Fruit fly (Drosophila melanogaster) whole organism, prepupa: ENCODE data around the gene CG32354.

Experiments used
- Blimp-1 ChIP-seq: fragments of 200-800 bp; sonication (Bioruptor generic); optimal IDR thresholded peaks from 3 replicates; lab custom pipeline; 2017; ENCODE audit warnings: missing biosample characterization, missing genetic modification characterization, mild to moderate bottlenecking, moderate library complexity, missing genetic modification reagents
- CG10631 ChIP-seq: fragments of 200-800 bp; sonication (Bioruptor generic); optimal IDR thresholded peaks from 2 replicates; lab custom pipeline; 2016; ENCODE audit warnings: missing biosample characterization, missing genetic modification characterization
- CG10669 ChIP-seq: fragments of 200-800 bp; sonication (Bioruptor generic); optimal IDR thresholded peaks from 3 replicates; lab custom pipeline; 2018; ENCODE audit warnings: missing biosample characterization, mild to moderate bottlenecking, missing genetic modification characterization, moderate library complexity
- CG11294 ChIP-seq: fragments of 200-800 bp; sonication (Bioruptor generic); IDR thresholded peaks from 2 replicates; pipeline ENCODE4 v1.3.6; 2022; ENCODE audit warnings: missing biosample characterization, missing genetic modification characterization
- CG11762 ChIP-seq: fragments of 200-800 bp; sonication (Bioruptor generic); optimal IDR thresholded peaks from 3 replicates; lab custom pipeline; 2016; ENCODE audit warnings: missing biosample characterization, missing genetic modification characterization; ENCODE audit not compliant: insufficient read depth
- CG15336 ChIP-seq: fragments of 200-800 bp; sonication (Bioruptor generic); IDR thresholded peaks from 2 replicates; pipeline ENCODE4 v1.3.6; 2022; ENCODE audit warnings: missing biosample characterization, missing genetic modification characterization
- CG1621 ChIP-seq: fragments of 200-800 bp; sonication (Bioruptor generic); optimal IDR thresholded peaks from 3 replicates; lab custom pipeline; 2018; ENCODE audit warnings: missing biosample characterization, mild to moderate bottlenecking, missing genetic modification characterization
- CG16779 ChIP-seq: fragments of 200-800 bp; sonication (Bioruptor generic); optimal IDR thresholded peaks from 3 replicates; lab custom pipeline; 2017; ENCODE audit warnings: missing biosample characterization, mild to moderate bottlenecking, missing genetic modification characterization
- CG31627 ChIP-seq: fragments of 200-800 bp; sonication (Bioruptor generic); optimal IDR thresholded peaks from 3 replicates; lab custom pipeline; 2016; ENCODE audit warnings: missing biosample characterization, missing genetic modification characterization
- CG32006 ChIP-seq: fragments of 200-800 bp; sonication (Bioruptor generic); optimal IDR thresholded peaks from 3 replicates; lab custom pipeline; 2017; ENCODE audit warnings: missing biosample characterization, mild to moderate bottlenecking, missing genetic modification characterization
- CG34406 ChIP-seq: fragments of 200-800 bp; sonication (Bioruptor generic); optimal IDR thresholded peaks from 3 replicates; lab custom pipeline; 2016; ENCODE audit warnings: missing biosample characterization, missing genetic modification characterization
- CG3919 ChIP-seq: fragments of 200-800 bp; sonication (Bioruptor generic); optimal IDR thresholded peaks from 3 replicates; lab custom pipeline; 2016; ENCODE audit warnings: missing biosample characterization, missing genetic modification characterization
- CG6163 ChIP-seq: fragments of 200-800 bp; sonication (Bioruptor generic); IDR thresholded peaks from 3 replicates; pipeline ENCODE4 v1.3.6; 2022; ENCODE audit warnings: missing biosample characterization, missing genetic modification characterization
- CG6276 ChIP-seq: fragments of 200-800 bp; sonication (Bioruptor generic); optimal IDR thresholded peaks from 2 replicates; lab custom pipeline; 2017; ENCODE audit warnings: missing biosample characterization, mild to moderate bottlenecking, missing genetic modification characterization
- CG6808 ChIP-seq: fragments of 200-800 bp; sonication (Bioruptor generic); optimal IDR thresholded peaks from 3 replicates; lab custom pipeline; 2017; ENCODE audit warnings: missing biosample characterization, missing genetic modification characterization, mild to moderate bottlenecking, moderate library complexity, missing genetic modification reagents
- CG8119 ChIP-seq: fragments of 200-800 bp; sonication (Bioruptor generic); IDR thresholded peaks from 3 replicates; pipeline ENCODE4 v1.3.6; 2022; ENCODE audit warnings: missing biosample characterization, missing genetic modification characterization
- CG8632 ChIP-seq: fragments of 200-800 bp; sonication (Bioruptor generic); optimal IDR thresholded peaks from 3 replicates; lab custom pipeline; 2016; ENCODE audit warnings: missing biosample characterization, missing genetic modification characterization
- CG9139 ChIP-seq: fragments of 200-800 bp; sonication (Bioruptor generic); optimal IDR thresholded peaks from 3 replicates; lab custom pipeline; 2017; ENCODE audit warnings: missing biosample characterization, mild to moderate bottlenecking, missing genetic modification characterization
- Eip75B ChIP-seq: fragments of 200-800 bp; sonication (Bioruptor generic); optimal IDR thresholded peaks from 3 replicates; lab custom pipeline; 2016; ENCODE audit warnings: missing biosample characterization, missing genetic modification characterization
- Eip93F ChIP-seq: fragments of 200-800 bp; sonication (Bioruptor generic); optimal IDR thresholded peaks from 2 replicates; lab custom pipeline; 2016; ENCODE audit warnings: missing biosample characterization, mild to moderate bottlenecking, missing genetic modification characterization
- Ets21C ChIP-seq: fragments of 200-800 bp; sonication (Bioruptor generic); optimal IDR thresholded peaks from 3 replicates; lab custom pipeline; 2016; ENCODE audit warnings: missing biosample characterization, missing genetic modification characterization
- Ets96B ChIP-seq: fragments of 200-800 bp; optimal IDR thresholded peaks from 2 replicates; lab custom pipeline; 2019; ENCODE audit warnings: missing biosample characterization, mild to moderate bottlenecking, missing genetic modification characterization, moderate library complexity
- Gug ChIP-seq: fragments of 200-800 bp; sonication (Bioruptor generic); IDR thresholded peaks from 2 replicates; pipeline ENCODE4 v1.3.6; 2022; ENCODE audit warnings: missing biosample characterization, missing genetic modification characterization
- Hr39 ChIP-seq: fragments of 200-800 bp; sonication (Bioruptor generic); optimal IDR thresholded peaks from 2 replicates; lab custom pipeline; 2016; ENCODE audit warnings: missing biosample characterization, missing genetic modification characterization
- Met ChIP-seq: fragments of 200-800 bp; sonication (Bioruptor generic); optimal IDR thresholded peaks from 3 replicates; lab custom pipeline; 2016; ENCODE audit warnings: missing biosample characterization, missing genetic modification characterization
- Smox ChIP-seq: fragments of 200-800 bp; sonication (Bioruptor generic); optimal IDR thresholded peaks from 3 replicates; lab custom pipeline; 2016; ENCODE audit warnings: missing biosample characterization, missing genetic modification characterization
- Sox102F ChIP-seq: fragments of 200-800 bp; sonication (Bioruptor generic); optimal IDR thresholded peaks from 2 replicates; lab custom pipeline; 2016; ENCODE audit warnings: missing biosample characterization, mild to moderate bottlenecking, missing genetic modification characterization
- Sox15 ChIP-seq: fragments of 200-800 bp; sonication (Bioruptor generic); optimal IDR thresholded peaks from 3 replicates; lab custom pipeline; 2016; ENCODE audit warnings: missing biosample characterization, missing genetic modification characterization
- acj6 ChIP-seq: fragments of 200-800 bp; sonication (Bioruptor generic); optimal IDR thresholded peaks from 3 replicates; lab custom pipeline; 2016; ENCODE audit warnings: missing biosample characterization, missing genetic modification characterization
- cyc ChIP-seq: fragments of 200-800 bp; sonication (Bioruptor generic); optimal IDR thresholded peaks from 3 replicates; lab custom pipeline; 2016; ENCODE audit warnings: missing biosample characterization, missing genetic modification characterization
- dac ChIP-seq: fragments of 200-800 bp; sonication (Bioruptor generic); optimal IDR thresholded peaks from 2 replicates; lab custom pipeline; 2017; ENCODE audit warnings: missing biosample characterization, mild to moderate bottlenecking, missing genetic modification characterization
- dsx ChIP-seq: fragments of 200-800 bp; optimal IDR thresholded peaks from 3 replicates; lab custom pipeline; 2019; ENCODE audit warnings: missing biosample characterization, mild to moderate bottlenecking, missing genetic modification characterization, moderate library complexity; ENCODE audit not compliant: poor library complexity, severe bottlenecking
- eg ChIP-seq: fragments of 200-800 bp; sonication (Bioruptor generic); IDR thresholded peaks from 3 replicates; pipeline ENCODE4 v1.3.6; 2022; ENCODE audit warnings: missing biosample characterization, missing genetic modification characterization
- fd59A ChIP-seq: fragments of 200-800 bp; sonication (Bioruptor generic); optimal IDR thresholded peaks from 2 replicates; lab custom pipeline; 2017; ENCODE audit warnings: missing biosample characterization, mild to moderate bottlenecking, missing genetic modification characterization, missing genetic modification reagents
- fd85E ChIP-seq: fragments of 200-800 bp; sonication (Bioruptor generic); optimal IDR thresholded peaks from 3 replicates; lab custom pipeline; 2016; ENCODE audit warnings: missing biosample characterization, missing genetic modification characterization
- fkh ChIP-seq: fragments of 200-800 bp; sonication (Bioruptor generic); optimal IDR thresholded peaks from 3 replicates; lab custom pipeline; 2017; ENCODE audit warnings: missing biosample characterization, mild to moderate bottlenecking, missing genetic modification characterization, moderate library complexity
- lz ChIP-seq: fragments of 200-800 bp; sonication (Bioruptor generic); optimal IDR thresholded peaks from 3 replicates; lab custom pipeline; 2016; ENCODE audit warnings: missing biosample characterization, missing genetic modification characterization
- pdm3 ChIP-seq: fragments of 200-800 bp; sonication (Bioruptor generic); optimal IDR thresholded peaks from 3 replicates; lab custom pipeline; 2016; ENCODE audit warnings: missing biosample characterization, missing genetic modification characterization
- salr ChIP-seq, 2 experiments: fragments of 200-800 bp; sonication (Bioruptor generic); optimal IDR thresholded peaks; 3 replicates each; lab custom pipeline; 2016 to 2018; ENCODE audit warnings: missing biosample characterization in 2 of 2, missing genetic modification characterization in 2 of 2, mild to moderate bottlenecking in 1 of 2
- ss ChIP-seq, 2 experiments: fragments of 200-800 bp; sonication (Bioruptor generic); optimal IDR thresholded peaks; 2 replicates in 1 of 2; 3 replicates in 1 of 2; lab custom pipeline; 2017 to 2018; ENCODE audit warnings: mild to moderate bottlenecking in 2 of 2, missing biosample characterization in 2 of 2, missing genetic modification characterization in 2 of 2, moderate library complexity in 1 of 2
- svp ChIP-seq: fragments of 200-800 bp; sonication (Bioruptor generic); peaks from one replicate; lab custom pipeline; 2016; ENCODE audit warnings: missing biosample characterization, missing genetic modification characterization
- topi ChIP-seq: fragments of 200-800 bp; sonication (Bioruptor generic); optimal IDR thresholded peaks from 3 replicates; lab custom pipeline; 2016; ENCODE audit warnings: missing biosample characterization, missing genetic modification characterization
- vri ChIP-seq: fragments of 200-800 bp; sonication (Bioruptor generic); optimal IDR thresholded peaks from 3 replicates; lab custom pipeline; 2016; ENCODE audit warnings: missing biosample characterization, mild to moderate bottlenecking, missing genetic modification characterization

The CG32354 gene

DNA sequence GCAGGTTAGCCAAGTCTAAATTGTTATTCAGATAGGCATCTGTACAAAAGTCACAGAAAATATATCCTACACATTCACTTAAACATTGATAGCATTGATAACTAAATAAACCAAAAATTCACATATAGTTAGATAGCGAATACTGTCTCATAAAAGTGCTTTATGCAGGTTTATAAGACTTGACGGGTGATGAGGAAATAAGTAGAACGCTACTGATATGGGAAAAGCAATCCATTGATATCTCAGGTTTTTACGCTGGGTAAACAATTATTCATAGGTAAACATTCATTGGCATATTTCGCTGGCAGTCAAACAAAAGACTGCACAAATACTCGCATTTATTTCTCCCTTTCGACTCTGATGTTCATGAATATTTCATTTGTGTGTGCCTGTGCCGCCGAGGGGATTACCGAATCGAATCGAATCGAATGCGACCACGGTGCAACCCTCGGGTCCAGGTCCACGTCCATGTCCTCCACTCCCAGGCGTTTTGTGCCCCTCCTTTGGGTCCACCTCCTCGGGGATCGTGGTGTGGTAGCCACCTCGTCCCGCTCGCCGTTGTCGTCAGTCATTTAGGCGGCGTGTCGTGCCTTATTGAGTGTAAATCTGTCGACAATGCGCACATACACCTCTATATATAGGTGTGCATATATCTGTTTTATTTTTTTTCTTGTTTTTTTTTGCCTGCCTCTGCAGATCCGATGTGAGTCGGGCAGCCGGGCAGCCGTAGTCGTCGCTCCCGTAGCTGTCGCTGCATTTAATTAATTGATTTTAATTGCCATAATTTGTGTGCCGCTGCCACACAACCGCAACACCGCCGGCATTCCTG, 38.3 kb upstream of the CG32354 start (continued):
- TF ChIP-seq CG8119 (GFP tag; lab: Robert Waterston, UW) (no peak; the same call in 2 of the 3 replicates), lz (peak; percentile 40), Smox (GFP tag; lab: Kevin White, UChicago) (peak; percentile 21), salr (GFP tag; optimal IDR thresholded peaks at IDR 0.05; lab: Kevin White, UChicago) (peak in 1 of 2 experiments; percentile 17), ss (GFP tag; optimal IDR thresholded peaks at IDR 0.05; lab: Kevin White, UChicago) (peak in 1 of 2 experiments; percentile 31), CG6163 (GFP tag; lab: Robert Waterston, UW) (no peak; the same call in 2 of the 3 replicates), Sox15 (GFP tag; lab: Kevin White, UChicago) (peak; percentile 21), CG9139 (peak; percentile 59), dsx (GFP tag; lab: Kevin White, UChicago) (no peak), CG8632 (GFP tag; lab: Kevin White, UChicago) (peak; percentile 53), fkh (GFP tag; lab: Kevin White, UChicago) (no peak), acj6 (peak; percentile 38), CG3919 (GFP tag; lab: Kevin White, UChicago) (peak; percentile 35), vri (GFP tag; lab: Kevin White, UChicago) (peak; percentile 33), dac (GFP tag; lab: Kevin White, UChicago) (no peak)
- TF ChIP-seq, all 60 proteins: peak for 39

DNA sequence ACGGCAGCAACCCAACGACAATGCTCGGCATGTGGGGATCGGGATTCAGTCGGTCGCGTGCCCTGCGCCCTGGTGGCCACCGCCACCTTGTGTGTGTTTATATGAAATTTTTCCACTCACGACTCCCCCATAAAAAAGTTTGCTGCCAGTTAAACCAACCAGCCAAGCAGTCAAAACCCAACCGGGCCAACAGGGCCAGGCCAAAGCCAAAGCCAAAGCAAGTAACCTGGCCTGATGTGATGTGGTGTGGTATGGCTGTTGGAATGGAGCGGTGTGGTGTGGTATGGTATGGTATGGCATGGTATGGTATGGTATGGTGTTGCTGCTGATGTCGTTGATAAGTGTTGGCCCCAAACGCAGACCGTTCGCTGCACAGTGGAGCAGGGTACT, 37.6 kb upstream of the CG32354 start:
- TF ChIP-seq CG31627 (GFP tag; lab: Kevin White, UChicago) = no peak
- no peak for TF ChIP-seq Met
- TF ChIP-seq CG6276 (GFP tag; lab: Kevin White, UChicago) = no peak
- TF ChIP-seq Eip75B = no peak
- TF ChIP-seq ss (GFP tag; optimal IDR thresholded peaks at IDR 0.05; lab: Kevin White, UChicago) = peak in 1 of 2 experiments; percentile 25
- 0 out of 2 replicates have a peak, but pooled peaks have one; percentile 4 for TF ChIP-seq Gug (GFP tag; lab: Robert Waterston, UW)
- no peak for TF ChIP-seq CG10631 (GFP tag; lab: Kevin White, UChicago)
- no peak for TF ChIP-seq CG15336 (GFP tag; lab: Robert Waterston, UW)
- no peak for TF ChIP-seq Ets96B
- TF ChIP-seq Blimp-1 = no peak
- no peak for TF ChIP-seq fd85E

DNA sequence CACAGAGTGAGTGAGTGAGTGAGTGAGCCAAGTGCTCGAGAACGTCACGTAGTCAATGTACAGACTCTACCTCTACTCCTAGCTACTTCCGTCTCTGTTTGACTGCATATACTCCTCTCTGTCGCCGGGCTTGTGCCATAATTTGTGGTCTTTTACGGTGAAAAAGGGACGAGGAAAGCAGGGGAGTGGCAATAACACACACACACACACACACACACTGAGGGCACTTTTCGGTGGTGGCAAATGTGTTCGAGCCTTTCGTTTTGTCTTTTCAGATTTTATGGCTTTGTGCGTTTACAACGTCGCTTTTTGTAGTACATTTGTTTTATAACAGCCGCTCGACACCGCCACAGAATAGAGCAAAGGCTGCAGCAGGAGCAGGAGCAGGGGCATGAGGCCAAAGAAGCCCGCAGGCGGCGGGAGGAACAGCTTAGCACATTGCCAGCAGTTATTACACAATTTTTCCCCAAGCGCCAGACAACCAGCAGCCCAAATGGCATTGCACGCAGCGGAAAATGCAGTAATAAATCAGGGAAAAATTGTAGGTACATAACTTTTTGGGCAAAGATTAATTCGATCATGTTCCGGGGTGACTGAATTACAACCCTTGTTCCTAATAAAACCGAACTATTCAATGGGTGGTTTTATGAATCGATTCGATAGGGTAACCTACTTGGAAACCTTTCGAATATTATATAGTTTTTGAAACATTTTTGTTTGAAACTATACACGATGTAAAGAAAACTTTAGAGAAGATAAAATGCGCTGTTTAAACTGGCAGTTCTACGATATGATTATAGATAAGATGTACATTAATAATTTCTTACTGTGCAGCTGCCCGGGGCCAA, 37.0 kb upstream of the CG32354 start:
- TF ChIP-seq CG8632 (GFP tag; lab: Kevin White, UChicago) = no peak
- peak; percentile 50 for TF ChIP-seq Hr39 (GFP tag; lab: Kevin White, UChicago)
- peak; percentile 69 for TF ChIP-seq CG10669 (GFP tag; lab: Kevin White, UChicago)
- peak; percentile 74 for TF ChIP-seq svp (GFP tag; lab: Kevin White, UChicago)
- TF ChIP-seq CG16779 (tag; lab: Kevin White, UChicago) = no peak
- TF ChIP-seq cyc (GFP tag; lab: Kevin White, UChicago) = peak; percentile 30
- TF ChIP-seq fd59A (GFP tag; lab: Kevin White, UChicago) = peak; percentile 72
- TF ChIP-seq CG11762 (GFP tag; lab: Kevin White, UChicago) = peak; percentile 50
- peak; percentile 43 for TF ChIP-seq lz
- TF ChIP-seq Eip93F (GFP tag; lab: Kevin White, UChicago) = no peak
- TF ChIP-seq CG34406 (GFP tag; lab: Kevin White, UChicago) = peak; percentile 47
- peak in 1 of 2 experiments; percentile 60 for TF ChIP-seq salr (GFP tag; optimal IDR thresholded peaks at IDR 0.05; lab: Kevin White, UChicago)
- no peak for TF ChIP-seq CG6163 (GFP tag; lab: Robert Waterston, UW)
- peak; percentile 65 for TF ChIP-seq Ets96B
- TF ChIP-seq CG31627 (GFP tag; lab: Kevin White, UChicago) = peak; percentile 40
- TF ChIP-seq Sox15 (GFP tag; lab: Kevin White, UChicago) = peak; percentile 20
- peak; percentile 64 for TF ChIP-seq pdm3 (GFP tag; lab: Kevin White, UChicago)
- TF ChIP-seq Ets21C (GFP tag; lab: Kevin White, UChicago) = peak; percentile 10
- no peak for TF ChIP-seq CG11294 (GFP tag; lab: Robert Waterston, UW)
- TF ChIP-seq CG6808 (GFP tag; lab: Kevin White, UChicago) = peak; percentile 67
- peak; percentile 78 for TF ChIP-seq CG3919 (GFP tag; lab: Kevin White, UChicago)
- TF ChIP-seq eg (GFP tag; lab: Robert Waterston, UW) = peak; percentile 19; the same call in 1 of the 3 replicates
- no peak for TF ChIP-seq CG1621 (tag; lab: Kevin White, UChicago)
- peak; percentile 75 for TF ChIP-seq CG32006 (GFP tag; lab: Kevin White, UChicago)
- TF ChIP-seq topi (GFP tag; lab: Kevin White, UChicago) = peak; percentile 60
- TF ChIP-seq fkh (GFP tag; lab: Kevin White, UChicago) = no peak
- TF ChIP-seq Met = peak; percentile 70
- TF ChIP-seq Sox102F (GFP tag; lab: Kevin White, UChicago) = peak; percentile 60
